Fruit fly (Drosophila melanogaster) whole organism, adult: ENCODE data around the gene Pcd.

Experiments
- CG14711 ChIP-seq: fragments of 200-800 bp; sonication (Bioruptor generic); optimal IDR thresholded peaks from 2 replicates; lab custom pipeline; 2018; ENCODE audit warnings: missing biosample characterization, mild to moderate bottlenecking, missing genetic modification characterization, moderate library complexity
- Mnt ChIP-seq: fragments of 200-800 bp; sonication (Bioruptor generic); optimal IDR thresholded peaks from 2 replicates; lab custom pipeline; 2016; ENCODE audit warnings: missing biosample characterization, mild to moderate bottlenecking, missing genetic modification characterization
- bab1 ChIP-seq: fragments of 200-800 bp; sonication (Bioruptor generic); optimal IDR thresholded peaks from 3 replicates; lab custom pipeline; 2019; ENCODE audit warnings: missing biosample characterization, mild to moderate bottlenecking, missing genetic modification characterization, moderate library complexity
- kay ChIP-seq: fragments of 200-800 bp; sonication (Bioruptor generic); peaks from one replicate; lab custom pipeline; 2016; ENCODE audit warnings: missing biosample characterization, missing genetic modification characterization, borderline replicate concordance
- toe ChIP-seq: fragments of 200-800 bp; sonication (Bioruptor generic); optimal IDR thresholded peaks from 2 replicates; lab custom pipeline; 2016; ENCODE audit warnings: missing biosample characterization, missing genetic modification characterization

- TF ChIP-seq bab1 (no peak), CG14711 (tag; lab: Kevin White, UChicago) (no peak), Mnt (GFP tag; lab: Kevin White, UChicago) (no peak), kay (no peak), toe (no peak)
Observed at dm6 chr3R:29696359-29696758, 26.6 kb upstream of the Pcd start.
